Worm (Caenorhabditis elegans) whole organism, L1 larva: ENCODE data around the gene F18E9.8.
A peak's percentile ranks its signal among the peaks of the same experiment; 100 is the strongest.
"Not testable (repeated sequence)": the region's sequence is repeated elsewhere in the genome, so short reads cannot be mapped to it uniquely, and the experiment has no call there.

ENCODE experiments used
- C16A3.4 ChIP-seq: fragments of 150-350 bp; optimal IDR thresholded peaks from 2 replicates; lab custom pipeline; 2014; ENCODE audit warnings: missing biosample characterization, missing genetic modification characterization
- C34B4.2 ChIP-seq: sonication (generic microtip); optimal IDR thresholded peaks from 2 replicates; lab custom pipeline; 2017; ENCODE audit warnings: mild to moderate bottlenecking, missing genetic modification characterization, missing compliant biosample characterization
- ama-1 ChIP-seq: fragments of 150-350 bp; optimal IDR thresholded peaks from 2 replicates; lab custom pipeline; 2014
- ceh-8 ChIP-seq: fragments of 200-800 bp; sonication (Bioruptor generic); optimal IDR thresholded peaks from 2 replicates; lab custom pipeline; 2018; ENCODE audit warnings: mild to moderate bottlenecking, missing genetic modification characterization, moderate library complexity, missing compliant biosample characterization
- ceh-88 ChIP-seq: fragments of 200-800 bp; sonication (Bioruptor generic); IDR thresholded peaks from 2 replicates; pipeline ENCODE4 v1.3.6; 2022; ENCODE audit warnings: missing genetic modification characterization, missing compliant biosample characterization
- ces-1 ChIP-seq: fragments of 150-350 bp; optimal IDR thresholded peaks from 2 replicates; lab custom pipeline; 2014; ENCODE audit warnings: missing biosample characterization, missing genetic modification reagents, missing genetic modification characterization
- efl-1 ChIP-seq, 4 experiments: fragments of 150-350 bp; optimal IDR thresholded peaks in 3 of 4; peaks in 1 of 4; 1 replicate in 1 of 4; 2 replicates in 3 of 4; lab custom pipeline; 2014; ENCODE audit warnings: missing biosample characterization in 2 of 4, missing genetic modification characterization in 2 of 4, missing genetic modification reagents in 2 of 4
- efl-3 ChIP-seq: fragments of 200-800 bp; sonication (Bioruptor generic); optimal IDR thresholded peaks from 2 replicates; lab custom pipeline; 2018; ENCODE audit warnings: mild to moderate bottlenecking, missing genetic modification characterization, missing compliant biosample characterization
- egl-13 ChIP-seq: sonication (generic microtip); optimal IDR thresholded peaks from 2 replicates; lab custom pipeline; 2016; ENCODE audit warnings: missing genotype, missing genetic modification reagents, missing genetic modification characterization, missing compliant biosample characterization
- egl-27 ChIP-seq, 2 experiments: fragments of 150-350 bp in 1 of 2; sonication (generic microtip); optimal IDR thresholded peaks; 3 replicates each; lab custom pipeline; 2017 to 2018; ENCODE audit warnings: missing biosample characterization in 2 of 2, missing genetic modification characterization in 2 of 2, missing genetic modification reagents in 2 of 2
- elt-3 ChIP-seq, 6 experiments: fragments of 150-350 bp in 1 of 6; sonication (generic microtip); optimal IDR thresholded peaks; 2 replicates each; lab custom pipeline; 2017 to 2018; ENCODE audit warnings: missing biosample characterization in 6 of 6, missing genetic modification characterization in 6 of 6, inconsistent platforms in 1 of 6
- ets-5 ChIP-seq: fragments of 200-800 bp; sonication (Bioruptor generic); IDR thresholded peaks from 2 replicates; pipeline ENCODE4 v1.3.6; 2022; ENCODE audit warnings: missing genetic modification characterization, missing compliant biosample characterization
- fkh-8 ChIP-seq: sonication (generic microtip); optimal IDR thresholded peaks from 2 replicates; lab custom pipeline; 2016; ENCODE audit warnings: mild to moderate bottlenecking, missing genetic modification characterization, missing compliant biosample characterization
- lin-39 ChIP-seq: fragments of 150-350 bp; optimal IDR thresholded peaks from 2 replicates; lab custom pipeline; 2014; ENCODE audit warnings: missing biosample characterization, missing genetic modification reagents, missing genetic modification characterization
- lsy-2 ChIP-seq, 2 experiments: fragments of 150-350 bp; optimal IDR thresholded peaks; 2 replicates each; lab custom pipeline; 2014; ENCODE audit warnings: missing biosample characterization in 2 of 2, missing genetic modification characterization in 2 of 2
- mdl-1 ChIP-seq, 2 experiments: fragments of 150-350 bp; optimal IDR thresholded peaks; 2 replicates each; lab custom pipeline; 2014 to 2017; ENCODE audit warnings: missing biosample characterization in 2 of 2, missing genetic modification characterization in 2 of 2, inconsistent platforms in 1 of 2
- nhr-11 ChIP-seq: fragments of 150-350 bp; optimal IDR thresholded peaks from 2 replicates; lab custom pipeline; 2014; ENCODE audit warnings: missing biosample characterization, missing genetic modification characterization
- nhr-12 ChIP-seq: sonication (generic microtip); optimal IDR thresholded peaks from 2 replicates; lab custom pipeline; 2017; ENCODE audit warnings: missing biosample characterization, missing genetic modification characterization
- nhr-20 ChIP-seq: sonication (generic microtip); optimal IDR thresholded peaks from 2 replicates; lab custom pipeline; 2016; ENCODE audit warnings: mild to moderate bottlenecking, missing genetic modification characterization, missing compliant biosample characterization
- nhr-237 ChIP-seq: fragments of 150-350 bp; optimal IDR thresholded peaks from 2 replicates; lab custom pipeline; 2014; ENCODE audit warnings: missing biosample characterization, missing genetic modification characterization
- nhr-47 ChIP-seq: sonication (generic microtip); optimal IDR thresholded peaks from 2 replicates; lab custom pipeline; 2016; ENCODE audit warnings: mild to moderate bottlenecking, missing genetic modification characterization, moderate library complexity, missing compliant biosample characterization
- nhr-71 ChIP-seq: sonication (generic microtip); optimal IDR thresholded peaks from 2 replicates; lab custom pipeline; 2016; ENCODE audit warnings: mild to moderate bottlenecking, missing genetic modification characterization, moderate library complexity, missing compliant biosample characterization
- nhr-76 ChIP-seq: sonication (generic microtip); optimal IDR thresholded peaks from 2 replicates; lab custom pipeline; 2017; ENCODE audit warnings: missing biosample characterization, missing genetic modification characterization
- nhr-77 ChIP-seq: fragments of 150-350 bp; optimal IDR thresholded peaks from 2 replicates; lab custom pipeline; 2014; ENCODE audit warnings: missing biosample characterization, missing genetic modification characterization
- pqm-1 ChIP-seq: sonication (generic microtip); optimal IDR thresholded peaks from 3 replicates; lab custom pipeline; 2017; ENCODE audit warnings: missing biosample characterization, missing genetic modification characterization
- rnt-1 ChIP-seq: sonication (generic microtip); optimal IDR thresholded peaks from 2 replicates; lab custom pipeline; 2016; ENCODE audit warnings: mild to moderate bottlenecking, missing genetic modification characterization, moderate library complexity, missing compliant biosample characterization
- snpc-4 ChIP-seq: fragments of 150-350 bp; optimal IDR thresholded peaks from 2 replicates; lab custom pipeline; 2014; ENCODE audit warnings: missing biosample characterization, missing genetic modification characterization
- sox-4 ChIP-seq: sonication (generic microtip); optimal IDR thresholded peaks from 2 replicates; lab custom pipeline; 2016; ENCODE audit warnings: missing genetic modification characterization, missing compliant biosample characterization
- sptf-1 ChIP-seq: fragments of 150-350 bp; optimal IDR thresholded peaks from 2 replicates; lab custom pipeline; 2014; ENCODE audit warnings: missing biosample characterization, missing genetic modification characterization
- sup-37 ChIP-seq: fragments of 200-800 bp; sonication (Bioruptor generic); optimal IDR thresholded peaks from 2 replicates; lab custom pipeline; 2018; ENCODE audit warnings: mild to moderate bottlenecking, missing genetic modification characterization, missing compliant biosample characterization
- unc-130 ChIP-seq: fragments of 150-350 bp; optimal IDR thresholded peaks from 2 replicates; lab custom pipeline; 2017; ENCODE audit warnings: missing biosample characterization, missing genetic modification characterization, inconsistent platforms
- unc-98 ChIP-seq: fragments of 200-800 bp; sonication (Bioruptor generic); IDR thresholded peaks from 2 replicates; pipeline ENCODE4 v1.3.6; 2022; ENCODE audit warnings: missing genetic modification characterization, missing compliant biosample characterization
- vab-15 ChIP-seq: sonication (generic microtip); optimal IDR thresholded peaks from 2 replicates; lab custom pipeline; 2017; ENCODE audit warnings: missing genotype, mild to moderate bottlenecking, missing genetic modification characterization, missing compliant biosample characterization
- xbp-1 ChIP-seq: sonication (generic microtip); optimal IDR thresholded peaks from 2 replicates; lab custom pipeline; 2016; ENCODE audit warnings: missing genetic modification characterization, missing compliant biosample characterization
- zag-1 ChIP-seq: fragments of 150-350 bp; optimal IDR thresholded peaks from 2 replicates; lab custom pipeline; 2014; ENCODE audit warnings: missing biosample characterization, missing genetic modification characterization
- ztf-4 ChIP-seq: fragments of 150-350 bp; optimal IDR thresholded peaks from 2 replicates; lab custom pipeline; 2014; ENCODE audit warnings: missing biosample characterization, missing genetic modification characterization

F18E9.8 gene

ce11 chrX:8545971-8546442 is 35.3 kb downstream of the F18E9.8 start, which contains the start of gene sdha-1 (continued):
- no peak for TF ChIP-seq sox-4 (tag; lab: Kevin White, UChicago)
- peak; percentile 63 for TF ChIP-seq lin-39
- TF ChIP-seq ceh-8 = no peak
- no peak for TF ChIP-seq ces-1 (GFP tag; lab: Kevin White, UChicago)
- peak; percentile 41 for TF ChIP-seq nhr-237 (tag; lab: Kevin White, UChicago)
- no peak for TF ChIP-seq zag-1 (tag; lab: Kevin White, UChicago)
- TF ChIP-seq vab-15 = no peak
- peak; percentile 88 for TF ChIP-seq nhr-47
- no peak for TF ChIP-seq efl-3 (GFP tag; lab: Kevin White, UChicago)
- peak in 1 of 2 experiments; percentile 94 for TF ChIP-seq mdl-1 (tag; optimal IDR thresholded peaks at IDR 0.05; lab: Kevin White, UChicago)
- peak; percentile 93 for TF ChIP-seq C16A3.4 (tag; lab: Kevin White, UChicago)
- TF ChIP-seq rnt-1 (tag; lab: Kevin White, UChicago) = peak; percentile 90
- TF ChIP-seq lsy-2 (tag; optimal IDR thresholded peaks at IDR 0.05; lab: Kevin White, UChicago) = peak; percentile 86 to 88
- TF ChIP-seq nhr-76 (tag; lab: Kevin White, UChicago) = no peak
- TF ChIP-seq efl-1 (optimal IDR thresholded peaks at IDR 0.05; lab: Kevin White, UChicago) = peak; percentile 70 to 72
- peak; percentile 69 to 96 for TF ChIP-seq efl-1 (GFP tag; optimal IDR thresholded peaks at IDR 0.05 in 1 of 2; lab: Kevin White, UChicago)
- TF ChIP-seq sptf-1 (tag; lab: Kevin White, UChicago) = no peak
- peak; percentile 74 for TF ChIP-seq egl-13 (tag; lab: Kevin White, UChicago)
- TF ChIP-seq unc-130 (tag; lab: Kevin White, UChicago) = peak; percentile 83
- peak; percentile 94 for TF ChIP-seq nhr-71
- TF ChIP-seq nhr-77 (tag; lab: Kevin White, UChicago) = peak; percentile 64
- peak; percentile 83 for TF ChIP-seq ztf-4 (tag; lab: Kevin White, UChicago)
- TF ChIP-seq ceh-88 (GFP tag; lab: Robert Waterston, UW) = peak; percentile 66; the same call in 1 of the 2 replicates
- no peak for TF ChIP-seq C34B4.2 (tag; lab: Kevin White, UChicago)
- no peak for TF ChIP-seq ets-5 (GFP tag; lab: Robert Waterston, UW)
- TF ChIP-seq snpc-4 = peak; percentile 63
- TF ChIP-seq sup-37 (GFP tag; lab: Kevin White, UChicago) = no peak
- no peak for TF ChIP-seq egl-27 (tag; optimal IDR thresholded peaks at IDR 0.05; lab: Kevin White, UChicago)
- peak; percentile 87 for TF ChIP-seq fkh-8 (tag; lab: Kevin White, UChicago)
- TF ChIP-seq nhr-12 (tag; lab: Kevin White, UChicago) = no peak
- no peak for TF ChIP-seq ama-1 (lab: Kevin White, UChicago)
- TF ChIP-seq nhr-20 (tag; lab: Kevin White, UChicago) = peak; percentile 94
- no peak for TF ChIP-seq unc-98
- TF ChIP-seq, all 84 proteins: peak for 54

- TF ChIP-seq elt-3 (tag; optimal IDR thresholded peaks at IDR 0.05; lab: Kevin White, UChicago); xbp-1 (tag; lab: Kevin White, UChicago); zag-1 (tag; lab: Kevin White, UChicago): not testable (repeated sequence)
Measured at ce11 chrX:8541562-8541961, 39.8 kb downstream of the F18E9.8 start, which contains the start of gene nspc-7. nspc-7 (plus strand) TSS chrX:8541862.

- TF ChIP-seq elt-3 (tag; optimal IDR thresholded peaks at IDR 0.05; lab: Kevin White, UChicago); ets-5 (GFP tag; lab: Robert Waterston, UW); pqm-1 (tag; lab: Kevin White, UChicago): not testable (repeated sequence)
Measured at ce11 chrX:8538262-8538776, 43.0 kb downstream of the F18E9.8 start, which contains the start of the genes nspc-4 and nspc-5. nspc-4 (minus strand) TSS chrX:8538362. nspc-5 (plus strand) TSS chrX:8538726.

- TF ChIP-seq nhr-11 (tag; lab: Kevin White, UChicago) = no peak
- TF ChIP-seq unc-130 (tag; lab: Kevin White, UChicago) = no peak
Measured at ce11 chrX:8536791-8537190, 44.6 kb downstream of the F18E9.8 start, which contains the start of gene nspc-3. nspc-3 (plus strand) TSS chrX:8537091.
